Fruit fly (Drosophila melanogaster): Measurements from ENCODE around the gene DCTN6-p27.

dm6 chr2L:19158005-19158666 lies 26.0 kb downstream of the DCTN6-p27 start:
- TF ChIP-seq sv (GFP tag; optimal IDR thresholded peaks at IDR 0.05) (no peak), Rel (GFP tag; optimal IDR thresholded peaks at IDR 0.05) (peak; percentile 54), Rel (tag; optimal IDR thresholded peaks at IDR 0.05) (peak; percentile 50), h (GFP tag; optimal IDR thresholded peaks at IDR 0.05) (peak; percentile 38), psq (GFP tag; optimal IDR thresholded peaks at IDR 0.05) (peak; percentile 86)
